Fruit fly (Drosophila melanogaster) whole organism, embryonic: ENCODE results near the gene Trim9.

Source experiments
- Asciz ChIP-seq: fragments of 200-800 bp; sonication (Bioruptor generic); optimal IDR thresholded peaks from 2 replicates; lab custom pipeline; 2017; ENCODE audit warnings: missing biosample characterization, mild to moderate bottlenecking, missing genetic modification characterization, missing genetic modification reagents
- Awh ChIP-seq: fragments of 200-800 bp; sonication (Bioruptor generic); IDR thresholded peaks from 2 replicates; pipeline ENCODE4, ENCODE4 v1.3.6; 2022; ENCODE audit warnings: missing biosample characterization, missing genetic modification characterization
- CG10979 ChIP-seq: fragments of 200-800 bp; sonication (Bioruptor generic); optimal IDR thresholded peaks from 2 replicates; lab custom pipeline; 2018; ENCODE audit warnings: missing biosample characterization, mild to moderate bottlenecking, missing genetic modification characterization, moderate library complexity
- CG12071 ChIP-seq: fragments of 200-800 bp; sonication (Bioruptor generic); optimal IDR thresholded peaks from 3 replicates; lab custom pipeline; 2018; ENCODE audit warnings: missing biosample characterization, mild to moderate bottlenecking, missing genetic modification characterization
- CG12236 ChIP-seq: fragments of 200-800 bp; sonication (Bioruptor generic); optimal IDR thresholded peaks from 2 replicates; lab custom pipeline; 2016; ENCODE audit warnings: missing biosample characterization, missing genetic modification characterization
- CG12299 ChIP-seq: fragments of 200-800 bp; sonication (Bioruptor generic); optimal IDR thresholded peaks from 2 replicates; lab custom pipeline; 2018; ENCODE audit warnings: missing biosample characterization, mild to moderate bottlenecking, missing genetic modification characterization
- CG12769 ChIP-seq: fragments of 200-800 bp; sonication (Bioruptor generic); optimal IDR thresholded peaks from 2 replicates; lab custom pipeline; 2019; ENCODE audit warnings: missing biosample characterization, mild to moderate bottlenecking, missing genetic modification characterization, moderate library complexity
- CG13287 ChIP-seq: fragments of 200-800 bp; sonication (Bioruptor generic); IDR thresholded peaks from 2 replicates; pipeline ENCODE4 v1.3.6; 2022; ENCODE audit warnings: missing biosample characterization, missing genetic modification characterization; ENCODE audit not compliant: partially characterized antibody
- CG14441 ChIP-seq: fragments of 200-800 bp; sonication (Bioruptor generic); IDR thresholded peaks from 2 replicates; pipeline ENCODE4 v1.3.6; 2022; ENCODE audit warnings: missing biosample characterization, missing genetic modification characterization
- CG15479 ChIP-seq: fragments of 200-800 bp; sonication (Bioruptor generic); optimal IDR thresholded peaks from 3 replicates; lab custom pipeline; 2019; ENCODE audit warnings: missing biosample characterization, mild to moderate bottlenecking, missing genetic modification characterization, moderate library complexity
- CG15514 ChIP-seq: fragments of 200-800 bp; sonication (Bioruptor generic); optimal IDR thresholded peaks from 3 replicates; lab custom pipeline; 2017; ENCODE audit warnings: missing biosample characterization, missing genetic modification characterization, mild to moderate bottlenecking, moderate library complexity, missing genetic modification reagents
- CG1603 ChIP-seq: fragments of 200-800 bp; sonication (Bioruptor generic); optimal IDR thresholded peaks from 2 replicates; lab custom pipeline; 2019; ENCODE audit warnings: missing biosample characterization, mild to moderate bottlenecking, missing genetic modification characterization, moderate library complexity
- CG16815 ChIP-seq: fragments of 200-800 bp; sonication (Bioruptor generic); optimal IDR thresholded peaks from 3 replicates; lab custom pipeline; 2017; ENCODE audit warnings: missing biosample characterization, mild to moderate bottlenecking, missing genetic modification characterization
- CG18764 ChIP-seq: fragments of 200-800 bp; sonication (Bioruptor generic); optimal IDR thresholded peaks from 3 replicates; lab custom pipeline; 2016; ENCODE audit warnings: missing biosample characterization, missing genetic modification characterization
- CG30431 ChIP-seq: fragments of 200-800 bp; sonication (Bioruptor generic); optimal IDR thresholded peaks from 2 replicates; lab custom pipeline; 2017; ENCODE audit warnings: missing biosample characterization, missing genetic modification characterization
- CG33213 ChIP-seq: fragments of 200-800 bp; sonication (Bioruptor generic); optimal IDR thresholded peaks from 3 replicates; lab custom pipeline; 2016; ENCODE audit warnings: missing biosample characterization, missing genetic modification characterization
- CG3407 ChIP-seq: fragments of 200-800 bp; sonication (Bioruptor generic); optimal IDR thresholded peaks from 2 replicates; lab custom pipeline; 2018; ENCODE audit warnings: missing biosample characterization, mild to moderate bottlenecking, missing genetic modification characterization
- CG4730 ChIP-seq: fragments of 200-800 bp; sonication (Bioruptor generic); IDR thresholded peaks from 2 replicates; pipeline ENCODE4 v1.3.6; 2022; ENCODE audit warnings: missing biosample characterization, missing genetic modification characterization
- CG4820 ChIP-seq: fragments of 200-800 bp; sonication (Bioruptor generic); optimal IDR thresholded peaks from 3 replicates; lab custom pipeline; 2016; ENCODE audit warnings: missing biosample characterization, missing genetic modification characterization
- CG4854 ChIP-seq: fragments of 200-800 bp; sonication (Bioruptor generic); optimal IDR thresholded peaks from 2 replicates; lab custom pipeline; 2016; ENCODE audit warnings: missing biosample characterization, missing genetic modification characterization, inconsistent platforms
- CG6765 ChIP-seq: fragments of 200-800 bp; sonication (Bioruptor generic); optimal IDR thresholded peaks from 3 replicates; lab custom pipeline; 2017; ENCODE audit warnings: missing biosample characterization, mild to moderate bottlenecking, missing genetic modification characterization
- CG8478 ChIP-seq: fragments of >200 bp; optimal IDR thresholded peaks from 2 replicates; lab custom pipeline; 2018
- CG8924 ChIP-seq: fragments of 200-800 bp; optimal IDR thresholded peaks from 3 replicates; lab custom pipeline; 2019; ENCODE audit warnings: missing biosample characterization, mild to moderate bottlenecking, missing genetic modification characterization, moderate library complexity
- E2f1 ChIP-seq: fragments of 200-800 bp; sonication (Bioruptor generic); IDR thresholded peaks from 2 replicates; pipeline ENCODE4 v1.3.6; 2022; ENCODE audit warnings: missing biosample characterization, missing genetic modification characterization
- Ets65A ChIP-seq: fragments of 200-800 bp; sonication (Bioruptor generic); peaks from one replicate; lab custom pipeline; 2016; ENCODE audit warnings: missing biosample characterization, missing genetic modification characterization
- Fer3 ChIP-seq: fragments of 200-800 bp; sonication (Bioruptor generic); optimal IDR thresholded peaks from 2 replicates; lab custom pipeline; 2018; ENCODE audit warnings: missing biosample characterization, mild to moderate bottlenecking, missing genetic modification characterization, moderate library complexity
- H2.0 ChIP-seq: fragments of 200-800 bp; sonication (Bioruptor generic); IDR thresholded peaks from 2 replicates; pipeline ENCODE4 v1.3.6; 2022; ENCODE audit warnings: missing biosample characterization, missing genetic modification characterization
- Med ChIP-seq: fragments of 200-800 bp; sonication (Bioruptor generic); peaks from one replicate; lab custom pipeline; 2016; ENCODE audit warnings: missing biosample characterization, missing genetic modification characterization, mild to moderate bottlenecking, inconsistent platforms, moderate library complexity
- NC2β ChIP-seq: fragments of 200-800 bp; sonication (Bioruptor generic); optimal IDR thresholded peaks from 2 replicates; lab custom pipeline; 2016; ENCODE audit warnings: missing biosample characterization, missing genetic modification characterization
- Neu2 ChIP-seq: fragments of 200-800 bp; sonication (Bioruptor generic); optimal IDR thresholded peaks from 3 replicates; lab custom pipeline; 2016; ENCODE audit warnings: missing biosample characterization, missing genetic modification characterization, borderline replicate concordance
- Oli ChIP-seq: fragments of 200-800 bp; sonication (Bioruptor generic); optimal IDR thresholded peaks from 2 replicates; lab custom pipeline; 2018; ENCODE audit warnings: missing biosample characterization, mild to moderate bottlenecking, missing genetic modification characterization, moderate library complexity
- ara ChIP-seq: fragments of 200-800 bp; sonication (Bioruptor generic); IDR thresholded peaks from 2 replicates; pipeline ENCODE4 v1.3.6; 2022; ENCODE audit warnings: missing biosample characterization, missing genetic modification characterization
- bsh ChIP-seq, 2 experiments: fragments of 200-800 bp; sonication (Bioruptor generic); optimal IDR thresholded peaks; 2 replicates each; lab custom pipeline; 2017 to 2018; ENCODE audit warnings: mild to moderate bottlenecking in 2 of 2, missing biosample characterization in 2 of 2, missing genetic modification characterization in 2 of 2, moderate library complexity in 1 of 2
- dimm ChIP-seq: fragments of 200-800 bp; sonication (Bioruptor generic); IDR thresholded peaks from 2 replicates; pipeline ENCODE4 v1.3.6; 2022; ENCODE audit warnings: missing biosample characterization, missing genetic modification characterization
- eve ChIP-seq, 2 experiments: fragments of >200 bp; optimal IDR thresholded peaks; 2 replicates each; lab custom pipeline; 2017; ENCODE audit warnings: missing biosample characterization in 2 of 2, missing genetic modification characterization in 2 of 2
- gsb ChIP-seq: fragments of 200-800 bp; sonication (Bioruptor generic); IDR thresholded peaks from 2 replicates; pipeline ENCODE4 v1.3.6; 2022; ENCODE audit warnings: missing biosample characterization, missing genetic modification characterization
- ham ChIP-seq: fragments of 200-800 bp; sonication (Bioruptor generic); IDR thresholded peaks from 2 replicates; pipeline ENCODE4 v1.3.6; 2022; ENCODE audit warnings: missing biosample characterization, missing genetic modification characterization
- insv ChIP-seq, 2 experiments: fragments of 200-800 bp; sonication (Bioruptor generic); optimal IDR thresholded peaks; 3 replicates each; lab custom pipeline; 2016 to 2018; ENCODE audit warnings: missing biosample characterization in 2 of 2, missing genetic modification characterization in 2 of 2
- knrl ChIP-seq: fragments of 200-800 bp; sonication (Bioruptor generic); IDR thresholded peaks from 3 replicates; pipeline ENCODE4 v1.3.6; 2022; ENCODE audit warnings: missing biosample characterization, missing genetic modification characterization; ENCODE audit not compliant: partially characterized antibody
- lab ChIP-seq: fragments of 200-800 bp; sonication (Bioruptor generic); optimal IDR thresholded peaks from 3 replicates; lab custom pipeline; 2017; ENCODE audit warnings: missing biosample characterization, missing genetic modification characterization, mild to moderate bottlenecking, moderate library complexity, missing genetic modification reagents
- nau ChIP-seq: fragments of 200-800 bp; sonication (Bioruptor generic); optimal IDR thresholded peaks from 3 replicates; lab custom pipeline; 2017; ENCODE audit warnings: missing biosample characterization, mild to moderate bottlenecking, missing genetic modification characterization, missing genetic modification reagents
- nmo ChIP-seq: fragments of 200-800 bp; sonication (Bioruptor generic); optimal IDR thresholded peaks from 2 replicates; lab custom pipeline; 2018; ENCODE audit warnings: missing biosample characterization, mild to moderate bottlenecking, missing genetic modification characterization, moderate library complexity
- otp ChIP-seq: fragments of 200-800 bp; sonication (Bioruptor generic); IDR thresholded peaks from 3 replicates; pipeline ENCODE4, ENCODE4 v1.3.6; 2022; ENCODE audit warnings: missing biosample characterization, missing genetic modification characterization
- sens-2 ChIP-seq: fragments of 200-800 bp; sonication (Bioruptor generic); IDR thresholded peaks from 2 replicates; pipeline ENCODE4 v1.3.6; 2022; ENCODE audit warnings: missing biosample characterization, missing genetic modification characterization
- seq ChIP-seq: fragments of 200-800 bp; sonication (Bioruptor generic); IDR thresholded peaks from 2 replicates; pipeline ENCODE4 v1.3.6; 2022; ENCODE audit warnings: missing biosample characterization, missing genetic modification characterization
- sna ChIP-seq: fragments of 200-800 bp; sonication (Bioruptor generic); IDR thresholded peaks from 2 replicates; pipeline ENCODE4 v1.3.6; 2022; ENCODE audit warnings: missing biosample characterization, missing genetic modification characterization; ENCODE audit not compliant: partially characterized antibody
- sug ChIP-seq: fragments of 200-800 bp; optimal IDR thresholded peaks from 2 replicates; lab custom pipeline; 2019; ENCODE audit warnings: missing biosample characterization, mild to moderate bottlenecking, missing genetic modification characterization, moderate library complexity
- tll ChIP-seq, 2 experiments: fragments of 200-800 bp in 1 of 2; fragments of >200 bp in 1 of 2; sonication (Bioruptor generic) in 1 of 2; optimal IDR thresholded peaks; 2 replicates each; lab custom pipeline; 2017 to 2019; ENCODE audit warnings: missing biosample characterization in 2 of 2, missing genetic modification characterization in 2 of 2, mild to moderate bottlenecking in 1 of 2, moderate library complexity in 1 of 2
- toy ChIP-seq: fragments of 200-800 bp; sonication (Bioruptor generic); IDR thresholded peaks from 2 replicates; pipeline ENCODE4 v1.3.6; 2022; ENCODE audit warnings: missing biosample characterization, missing genetic modification characterization

The Trim9 gene

dm6 chr2L:10526953-10527584, 17.6 kb upstream of the Trim9 start, which contains the start of gene Lip4 (continued):
- TF ChIP-seq eve (GFP tag; optimal IDR thresholded peaks at IDR 0.05; lab: Kevin White, UChicago), result peak in 1 of 2 experiments; percentile 86
- TF ChIP-seq CG4730 (GFP tag; lab: Robert Waterston, UW), result peak; percentile 66; the same call in 1 of the 2 replicates
- peak; percentile 50 for TF ChIP-seq CG15479 (GFP tag; lab: Kevin White, UChicago)
- peak; percentile 55 for TF ChIP-seq CG12299 (tag; lab: Kevin White, UChicago)
- TF ChIP-seq CG3407 (GFP tag; lab: Kevin White, UChicago), result peak; percentile 18
- TF ChIP-seq Awh (GFP tag; lab: Robert Waterston, UW), result peak; percentile 77
- TF ChIP-seq Med (GFP tag; lab: Kevin White, UChicago), result peak; percentile 90
- peak; percentile 75 for TF ChIP-seq seq (GFP tag; lab: Robert Waterston, UW)
- peak; percentile 72 for TF ChIP-seq CG6765 (GFP tag; lab: Kevin White, UChicago)
- TF ChIP-seq insv (GFP tag; optimal IDR thresholded peaks at IDR 0.05; lab: Kevin White, UChicago), result no peak
- peak; percentile 78 for TF ChIP-seq H2.0 (GFP tag; lab: Robert Waterston, UW)
- TF ChIP-seq CG12769 (tag; lab: Kevin White, UChicago), result peak; percentile 75
- peak; percentile 64 for TF ChIP-seq CG12071 (GFP tag; lab: Kevin White, UChicago)
- no peak for TF ChIP-seq otp (GFP tag; lab: Robert Waterston, UW)
- TF ChIP-seq CG8478 (lab: Kevin White, UChicago), result no peak
- TF ChIP-seq CG13287 (GFP tag; lab: Robert Waterston, UW), result no peak
- TF ChIP-seq knrl (GFP tag; lab: Robert Waterston, UW), result no peak
- peak; percentile 52; the same call in 1 of the 2 replicates for TF ChIP-seq toy (GFP tag; lab: Robert Waterston, UW)
- TF ChIP-seq CG33213 (GFP tag; lab: Kevin White, UChicago), result peak; percentile 4
- no peak for TF ChIP-seq CG12236
- no peak for TF ChIP-seq CG16815
- TF ChIP-seq dimm (GFP tag; lab: Robert Waterston, UW), result 0 out of 2 replicates have a peak, but pooled peaks have one; percentile 38
- TF ChIP-seq CG18764, result peak; percentile 60
- TF ChIP-seq gsb (GFP tag; lab: Robert Waterston, UW), result peak; percentile 77
- peak; percentile 81 for TF ChIP-seq nmo (GFP tag; lab: Kevin White, UChicago)
- TF ChIP-seq CG1603 (tag; lab: Kevin White, UChicago), result peak; percentile 82
- TF ChIP-seq tll (GFP tag; optimal IDR thresholded peaks at IDR 0.05; lab: Kevin White, UChicago), result no peak
- TF ChIP-seq CG4854, result peak; percentile 60
- no peak for TF ChIP-seq sna (GFP tag; lab: Robert Waterston, UW)
- peak in 1 of 2 experiments; percentile 67 for TF ChIP-seq bsh (GFP tag; optimal IDR thresholded peaks at IDR 0.05; lab: Kevin White, UChicago)
- peak; percentile 74 for TF ChIP-seq CG10979 (tag; lab: Kevin White, UChicago)
- peak; percentile 61 for TF ChIP-seq CG15514 (GFP tag; lab: Kevin White, UChicago)
- no peak for TF ChIP-seq ham
- TF ChIP-seq Ets65A (GFP tag; lab: Kevin White, UChicago), result peak; percentile 92
- peak; percentile 3 for TF ChIP-seq CG30431 (GFP tag; lab: Kevin White, UChicago)
- TF ChIP-seq sug (tag; lab: Kevin White, UChicago), result peak; percentile 39
- TF ChIP-seq Neu2, result no peak
- TF ChIP-seq Oli, result peak; percentile 76
- TF ChIP-seq CG14441 (GFP tag; lab: Robert Waterston, UW), result peak; percentile 82
- TF ChIP-seq ara (GFP tag; lab: Robert Waterston, UW), result peak; percentile 72
- peak; percentile 81 for TF ChIP-seq lab
- peak; percentile 74 for TF ChIP-seq Fer3 (tag; lab: Kevin White, UChicago)
- TF ChIP-seq CG8924 (tag; lab: Kevin White, UChicago), result peak; percentile 79
- peak; percentile 62 for TF ChIP-seq CG4820
- TF ChIP-seq sens-2 (GFP tag; lab: Robert Waterston, UW), result 0 out of 2 replicates have a peak, but pooled peaks have one; percentile 36
- peak; percentile 73 for TF ChIP-seq E2f1 (GFP tag; lab: Robert Waterston, UW)
- peak; percentile 79 for TF ChIP-seq nau (GFP tag; lab: Kevin White, UChicago)
- TF ChIP-seq Asciz (GFP tag; lab: Kevin White, UChicago), result peak; percentile 67
- TF ChIP-seq NC2β (GFP tag; lab: Kevin White, UChicago), result peak; percentile 22
